Fruit fly (Drosophila melanogaster): ENCODE results near the gene eIF4E3.

The eIF4E3 gene

DNA sequence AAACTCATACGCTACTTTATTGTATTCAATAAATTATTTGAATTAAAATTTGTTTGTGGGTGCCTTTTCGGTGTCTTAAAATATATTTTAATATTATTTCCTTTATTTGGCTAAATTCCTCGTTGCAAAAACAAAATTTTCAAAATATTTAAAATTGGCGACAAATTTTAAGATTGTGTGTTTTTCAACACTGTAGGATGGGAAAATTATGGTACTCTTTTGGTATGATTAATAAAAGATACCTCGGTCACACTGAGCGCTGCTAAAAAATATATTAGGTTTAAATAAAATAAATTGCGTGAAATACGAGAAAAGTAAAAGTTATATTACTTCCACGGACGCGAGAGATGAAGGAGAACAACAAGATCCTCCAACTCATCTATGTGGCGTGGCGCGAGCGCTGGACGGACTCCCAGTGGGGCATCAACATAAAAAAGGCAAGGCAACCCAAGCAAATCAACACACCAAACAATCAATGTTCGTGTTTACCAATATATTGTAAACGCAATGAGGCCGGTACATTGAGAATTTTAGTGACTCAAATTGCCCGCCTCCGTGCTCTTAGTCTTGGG lies 37.9 kb upstream of the eIF4E3 start, which contains the start of gene MED24:
Gene MED24, plus strand, starts transcription at position 229 of the 572 bp plus-strand sequence.
- no peak for TF ChIP-seq CG6813 (GFP tag; optimal IDR thresholded peaks at IDR 0.05)
- TF ChIP-seq ERR (GFP tag; optimal IDR thresholded peaks at IDR 0.05): no peak
- no peak for TF ChIP-seq H15 (GFP tag; IDR thresholded peaks at IDR 0.05)
- no peak for TF ChIP-seq toy (GFP tag; IDR thresholded peaks at IDR 0.05)
- TF ChIP-seq pzg (GFP tag; optimal IDR thresholded peaks at IDR 0.05): peak; percentile 47
- no peak for TF ChIP-seq CG1233 (GFP tag; optimal IDR thresholded peaks at IDR 0.05)
- TF ChIP-seq Hr51 (GFP tag; optimal IDR thresholded peaks at IDR 0.05): no peak
- no peak for TF ChIP-seq Mrtf (GFP tag; IDR thresholded peaks at IDR 0.05)
- no peak for TF ChIP-seq CG2889 (GFP tag; IDR thresholded peaks at IDR 0.05)
- TF ChIP-seq CG15011 (GFP tag; optimal IDR thresholded peaks at IDR 0.05): no peak
- TF ChIP-seq usp (GFP tag; optimal IDR thresholded peaks at IDR 0.05): no peak
- no peak for TF ChIP-seq seq (GFP tag; IDR thresholded peaks at IDR 0.05)
- peak; percentile 82 for TF ChIP-seq CG4617 (GFP tag; optimal IDR thresholded peaks at IDR 0.05; ENCODE audit: borderline replicate concordance)
- no peak for TF ChIP-seq odd (GFP tag; optimal IDR thresholded peaks at IDR 0.05)
- TF ChIP-seq Deaf1 (tag; optimal IDR thresholded peaks at IDR 0.05): no peak
- peak; percentile 70 for TF ChIP-seq MBD-R2 (GFP tag; IDR thresholded peaks at IDR 0.05)
- TF ChIP-seq grau (tag; optimal IDR thresholded peaks at IDR 0.05): peak; percentile 9
- no peak for TF ChIP-seq CG3995 (GFP tag; optimal IDR thresholded peaks at IDR 0.05)
- TF ChIP-seq jigr1 (GFP tag; IDR thresholded peaks at IDR 0.05): no peak
- no peak for TF ChIP-seq ssp (GFP tag; IDR thresholded peaks at IDR 0.05)
- TF ChIP-seq CG12299 (tag; optimal IDR thresholded peaks at IDR 0.05): no peak
- no peak for TF ChIP-seq z (GFP tag; IDR thresholded peaks at IDR 0.05)
- TF ChIP-seq Ravus (GFP tag; IDR thresholded peaks at IDR 0.05): no peak
- TF ChIP-seq Asciz (GFP tag; optimal IDR thresholded peaks at IDR 0.05): no peak
- no peak for TF ChIP-seq gce (GFP tag; IDR thresholded peaks at IDR 0.05)
- no peak for TF ChIP-seq Mes4 (GFP tag; optimal IDR thresholded peaks at IDR 0.05)
- TF ChIP-seq CG9797 (GFP tag; optimal IDR thresholded peaks at IDR 0.05): peak; percentile 42
- TF ChIP-seq hth (optimal IDR thresholded peaks at IDR 0.05): no peak
- TF ChIP-seq CG9932 (GFP tag; IDR thresholded peaks at IDR 0.05): no peak
- TF ChIP-seq sim (GFP tag; IDR thresholded peaks at IDR 0.05): no peak
- no peak for TF ChIP-seq CG16863 (GFP tag; optimal IDR thresholded peaks at IDR 0.05)
- peak; percentile 55 for TF ChIP-seq CG2116 (GFP tag; optimal IDR thresholded peaks at IDR 0.05)
- no peak for TF ChIP-seq CG18599 (GFP tag; optimal IDR thresholded peaks at IDR 0.05)
- TF ChIP-seq grn (GFP tag; optimal IDR thresholded peaks at IDR 0.05): no peak
- TF ChIP-seq Xbp1 (GFP tag; optimal IDR thresholded peaks at IDR 0.05): peak; percentile 1
- TF ChIP-seq Drgx (GFP tag; IDR thresholded peaks at IDR 0.05): no peak
- no peak for TF ChIP-seq CG11723 (GFP tag; optimal IDR thresholded peaks at IDR 0.05)
- no peak for TF ChIP-seq CG8478 (optimal IDR thresholded peaks at IDR 0.05)
- TF ChIP-seq CG31441 (GFP tag; IDR thresholded peaks at IDR 0.05): no peak
- no peak for TF ChIP-seq kay (GFP tag; optimal IDR thresholded peaks at IDR 0.05)
- TF ChIP-seq NC2β (GFP tag; optimal IDR thresholded peaks at IDR 0.05): no peak
- TF ChIP-seq ro (GFP tag; IDR thresholded peaks at IDR 0.05): no peak
- no peak for TF ChIP-seq CG11247 (GFP tag; IDR thresholded peaks at IDR 0.05)
- TF ChIP-seq CG16815 (GFP tag; optimal IDR thresholded peaks at IDR 0.05): no peak
- TF ChIP-seq Awh (GFP tag; IDR thresholded peaks at IDR 0.05): no peak
- TF ChIP-seq stwl (tag; optimal IDR thresholded peaks at IDR 0.05): peak; percentile 82
- TF ChIP-seq dmrt99B (tag; optimal IDR thresholded peaks at IDR 0.05): no peak
- no peak for TF ChIP-seq CG10321 (GFP tag; IDR thresholded peaks at IDR 0.05)
- TF ChIP-seq Xrp1 (GFP tag; IDR thresholded peaks at IDR 0.05): no peak
- no peak for TF ChIP-seq CG7372 (GFP tag; IDR thresholded peaks at IDR 0.05)
- no peak for TF ChIP-seq slp2 (GFP tag; optimal IDR thresholded peaks at IDR 0.05)
- TF ChIP-seq CG4820 (GFP tag; optimal IDR thresholded peaks at IDR 0.05): no peak
- no peak for TF ChIP-seq Gsc (GFP tag; IDR thresholded peaks at IDR 0.05)
